Fruit fly (Drosophila melanogaster) whole organism, pupa: ENCODE data around the gene Gr68a.

ENCODE experiments used
- CG17806 ChIP-seq: fragments of 200-800 bp; sonication (Bioruptor generic); optimal IDR thresholded peaks from 2 replicates; lab custom pipeline; 2018; ENCODE audit warnings: missing biosample characterization, mild to moderate bottlenecking, missing genetic modification characterization, moderate library complexity
- CG32121 ChIP-seq: fragments of 200-800 bp; sonication (Bioruptor generic); IDR thresholded peaks from 2 replicates; pipeline ENCODE4 v1.3.6; 2022; ENCODE audit warnings: missing biosample characterization, missing genetic modification characterization
- EcR ChIP-seq: fragments of 200-800 bp; sonication (Bioruptor generic); optimal IDR thresholded peaks from 3 replicates; lab custom pipeline; 2019; ENCODE audit warnings: missing biosample characterization, missing genetic modification characterization, mild to moderate bottlenecking, moderate library complexity, missing genetic modification reagents

DNA sequence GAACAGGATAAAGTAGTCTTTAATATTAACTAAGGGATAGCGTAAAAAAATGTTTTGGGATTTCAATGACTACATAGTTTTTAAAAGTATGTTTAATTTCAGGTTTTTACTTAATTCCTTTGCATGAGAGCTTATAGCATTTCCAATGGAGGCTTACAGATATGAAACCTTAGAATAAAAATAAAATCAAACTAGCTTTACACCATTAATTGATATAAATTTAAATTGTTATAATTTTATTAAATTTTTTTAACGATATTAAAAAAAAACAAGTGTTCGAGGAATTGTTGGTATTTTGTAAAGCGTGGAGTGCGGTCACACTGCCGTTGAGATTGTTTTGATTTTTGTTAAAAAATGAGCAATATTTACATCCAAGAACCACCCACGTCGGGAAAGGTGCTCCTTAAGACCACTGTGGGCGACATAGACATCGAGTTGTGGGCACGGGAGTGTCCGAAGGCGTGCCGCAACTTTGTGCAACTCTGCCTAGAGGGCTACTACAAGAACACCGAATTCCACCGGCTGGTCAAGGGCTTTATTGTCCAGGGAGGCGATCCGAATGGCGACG lies 42.2 kb downstream of the Gr68a start, which contains the start of the genes twy and CG10907:
- TF ChIP-seq CG17806 (no peak), EcR (GFP tag; lab: Kevin White, UChicago) (no peak), CG32121 (GFP tag; lab: Robert Waterston, UW) (no peak)
